Worm (Caenorhabditis elegans) whole organism, L4 larva: ENCODE data around the gene fbxb-118.

Experiments
- D1046.2 ChIP-seq: fragments of 200-800 bp; sonication (Bioruptor generic); IDR thresholded peaks from 2 replicates; pipeline ENCODE4 v1.3.6; 2022; ENCODE audit warnings: missing genetic modification characterization, missing compliant biosample characterization
- F44E2.7 ChIP-seq: fragments of 200-800 bp; sonication (Bioruptor generic); IDR thresholded peaks from 2 replicates; pipeline ENCODE4 v2.1.2; 2022; ENCODE audit warnings: missing genetic modification characterization, missing compliant biosample characterization
- Y48G9A.11 ChIP-seq: fragments of 200-800 bp; sonication (Bioruptor generic); IDR thresholded peaks from 2 replicates; pipeline ENCODE4 v1.3.6; 2022; ENCODE audit warnings: missing genetic modification reagents, missing genetic modification characterization, missing compliant biosample characterization
- Y5F2A.4 ChIP-seq: fragments of 200-800 bp; sonication (Bioruptor generic); optimal IDR thresholded peaks from 2 replicates; lab custom pipeline; 2018; ENCODE audit warnings: mild to moderate bottlenecking, missing genetic modification characterization, missing compliant biosample characterization
- Y75B8A.6 ChIP-seq: fragments of 200-800 bp; sonication (Bioruptor generic); IDR thresholded peaks from 2 replicates; pipeline ENCODE4 v1.3.6; 2022; ENCODE audit warnings: missing genetic modification reagents, missing genetic modification characterization, missing compliant biosample characterization
- aha-1 ChIP-seq: fragments of 150-350 bp; peaks from one replicate; lab custom pipeline; 2014; ENCODE audit warnings: missing biosample characterization, missing genetic modification characterization
- ceh-32 ChIP-seq: sonication (generic microtip); optimal IDR thresholded peaks from 2 replicates; lab custom pipeline; 2016; ENCODE audit warnings: mild to moderate bottlenecking, missing genetic modification characterization, missing compliant biosample characterization; ENCODE audit not compliant: poor library complexity
- cey-2 ChIP-seq: sonication (generic microtip); optimal IDR thresholded peaks from 3 replicates; lab custom pipeline; 2017; ENCODE audit warnings: missing genetic modification characterization, mild to moderate bottlenecking, missing compliant biosample characterization, antibody characterized with exemption, borderline replicate concordance; ENCODE audit not compliant: insufficient read depth
- ctbp-1 ChIP-seq: fragments of 200-800 bp; sonication (Bioruptor generic); IDR thresholded peaks from 2 replicates; pipeline ENCODE4 v1.3.6; 2022; ENCODE audit warnings: missing genetic modification reagents, missing genetic modification characterization, missing compliant biosample characterization
- daf-19 ChIP-seq: fragments of 200-800 bp; sonication (Bioruptor generic); conservative IDR thresholded peaks from 2 replicates; pipeline ENCODE4 v1.3.6; 2022; ENCODE audit warnings: missing genetic modification characterization, missing compliant biosample characterization
- dmd-6 ChIP-seq: fragments of 200-800 bp; sonication (Bioruptor generic); IDR thresholded peaks from 2 replicates; pipeline ENCODE4 v1.3.6; 2022; ENCODE audit warnings: missing genetic modification reagents, missing genetic modification characterization, missing compliant biosample characterization
- dpl-1 ChIP-seq: fragments of 150-350 bp; optimal IDR thresholded peaks from 2 replicates; lab custom pipeline; 2014; ENCODE audit warnings: missing biosample characterization, missing genetic modification reagents, missing genetic modification characterization
- fkh-10 ChIP-seq: fragments of 150-350 bp; optimal IDR thresholded peaks from 2 replicates; lab custom pipeline; 2014; ENCODE audit warnings: missing biosample characterization, missing genetic modification reagents, missing genetic modification characterization
- fos-1 ChIP-seq: fragments of 150-350 bp; optimal IDR thresholded peaks from 2 replicates; lab custom pipeline; 2014; ENCODE audit warnings: missing biosample characterization, missing genetic modification characterization
- gei-8 ChIP-seq: fragments of 200-800 bp; sonication (Bioruptor generic); optimal IDR thresholded peaks from 2 replicates; lab custom pipeline; 2018; ENCODE audit warnings: mild to moderate bottlenecking, missing genetic modification characterization, missing compliant biosample characterization
- hlh-30 ChIP-seq: sonication (generic microtip); optimal IDR thresholded peaks from 2 replicates; lab custom pipeline; 2017; ENCODE audit warnings: antibody characterized with exemption, mild to moderate bottlenecking, missing genetic modification characterization, missing compliant biosample characterization; ENCODE audit not compliant: insufficient read depth
- hmg-1.1 ChIP-seq: fragments of 200-800 bp; sonication (Bioruptor generic); IDR thresholded peaks from 2 replicates; pipeline ENCODE4 v1.3.6; 2022; ENCODE audit warnings: missing genetic modification reagents, missing genetic modification characterization, missing compliant biosample characterization
- lin-13 ChIP-seq: fragments of 150-350 bp; optimal IDR thresholded peaks from 2 replicates; lab custom pipeline; 2014; ENCODE audit warnings: missing biosample characterization, missing genetic modification reagents, missing genetic modification characterization
- lin-39 ChIP-seq: fragments of 150-350 bp; optimal IDR thresholded peaks from 2 replicates; lab custom pipeline; 2014; ENCODE audit warnings: missing biosample characterization, missing genetic modification reagents, missing genetic modification characterization
- lsy-2 ChIP-seq, 2 experiments: fragments of 150-350 bp in 1 of 2; sonication (generic microtip) in 1 of 2; optimal IDR thresholded peaks; 2 replicates each; lab custom pipeline; 2014 to 2017; ENCODE audit warnings: missing biosample characterization in 2 of 2, missing genetic modification characterization in 2 of 2
- mes-2 ChIP-seq: sonication (generic microtip); optimal IDR thresholded peaks from 2 replicates; lab custom pipeline; 2016; ENCODE audit warnings: missing genotype, mild to moderate bottlenecking, missing genetic modification characterization, missing compliant biosample characterization; ENCODE audit not compliant: poor library complexity, severe bottlenecking
- mxl-2 ChIP-seq: fragments of 200-800 bp; sonication (Bioruptor generic); conservative IDR thresholded peaks from 2 replicates; pipeline ENCODE4 v1.3.6; 2022; ENCODE audit warnings: missing genetic modification reagents, missing genetic modification characterization, missing compliant biosample characterization
- mxl-3 ChIP-seq: fragments of 200-800 bp; sonication (Bioruptor generic); optimal IDR thresholded peaks from 2 replicates; lab custom pipeline; 2018; ENCODE audit warnings: mild to moderate bottlenecking, missing genetic modification characterization, missing compliant biosample characterization
- nhr-10 ChIP-seq: fragments of 150-350 bp; optimal IDR thresholded peaks from 2 replicates; lab custom pipeline; 2014; ENCODE audit warnings: missing biosample characterization, missing genetic modification characterization
- nhr-11 ChIP-seq: fragments of 150-350 bp; optimal IDR thresholded peaks from 2 replicates; lab custom pipeline; 2014; ENCODE audit warnings: missing biosample characterization, missing genetic modification characterization
- nhr-28 ChIP-seq: fragments of 150-350 bp; optimal IDR thresholded peaks from 2 replicates; lab custom pipeline; 2014; ENCODE audit warnings: missing biosample characterization, missing genetic modification characterization
- nhr-48 ChIP-seq: sonication (generic microtip); optimal IDR thresholded peaks from 2 replicates; lab custom pipeline; 2016; ENCODE audit warnings: mild to moderate bottlenecking, missing genetic modification characterization, missing compliant biosample characterization
- nhr-6 ChIP-seq: fragments of 150-350 bp; optimal IDR thresholded peaks from 2 replicates; lab custom pipeline; 2014; ENCODE audit warnings: missing biosample characterization, missing genetic modification characterization
- nhr-76 ChIP-seq: fragments of 150-350 bp; optimal IDR thresholded peaks from 2 replicates; lab custom pipeline; 2014; ENCODE audit warnings: missing biosample characterization, missing genetic modification characterization
- nhr-77 ChIP-seq: fragments of 150-350 bp; optimal IDR thresholded peaks from 2 replicates; lab custom pipeline; 2014; ENCODE audit warnings: missing biosample characterization, missing genetic modification characterization
- pha-4 ChIP-seq, 2 experiments: fragments of 150-350 bp in 1 of 2; fragments of 200-800 bp in 1 of 2; sonication (Bioruptor generic) in 1 of 2; IDR thresholded peaks in 1 of 2; optimal IDR thresholded peaks in 1 of 2; 2 replicates each; pipeline versions ENCODE4 v1.3.6 to Lab custom; 2014 to 2022; ENCODE audit warnings: missing genetic modification characterization in 2 of 2, missing genetic modification reagents in 2 of 2, missing biosample characterization in 1 of 2, missing compliant biosample characterization in 1 of 2
- pqm-1 ChIP-seq: sonication (generic microtip); optimal IDR thresholded peaks from 2 replicates; lab custom pipeline; 2017; ENCODE audit warnings: missing biosample characterization, missing genetic modification characterization
- set-16 ChIP-seq: fragments of 200-800 bp; sonication (Bioruptor generic); IDR thresholded peaks from 2 replicates; pipeline ENCODE4 v1.3.6; 2022; ENCODE audit warnings: missing genetic modification reagents, missing genetic modification characterization, missing compliant biosample characterization
- spr-3 ChIP-seq: fragments of 200-800 bp; sonication (Bioruptor generic); optimal IDR thresholded peaks from 2 replicates; lab custom pipeline; 2018; ENCODE audit warnings: mild to moderate bottlenecking, missing genetic modification characterization, missing compliant biosample characterization
- tag-97 ChIP-seq: fragments of 200-800 bp; sonication (Bioruptor generic); IDR thresholded peaks from 2 replicates; pipeline ENCODE4 v1.3.6; 2022; ENCODE audit warnings: missing genetic modification characterization, missing compliant biosample characterization
- zip-2 ChIP-seq: fragments of 150-350 bp; optimal IDR thresholded peaks from 2 replicates; lab custom pipeline; 2014; ENCODE audit warnings: missing biosample characterization, missing genetic modification characterization
- ztf-7 ChIP-seq: fragments of 150-350 bp; optimal IDR thresholded peaks from 2 replicates; lab custom pipeline; 2014; ENCODE audit warnings: missing biosample characterization, missing genetic modification characterization

The fbxb-118 gene

DNA sequence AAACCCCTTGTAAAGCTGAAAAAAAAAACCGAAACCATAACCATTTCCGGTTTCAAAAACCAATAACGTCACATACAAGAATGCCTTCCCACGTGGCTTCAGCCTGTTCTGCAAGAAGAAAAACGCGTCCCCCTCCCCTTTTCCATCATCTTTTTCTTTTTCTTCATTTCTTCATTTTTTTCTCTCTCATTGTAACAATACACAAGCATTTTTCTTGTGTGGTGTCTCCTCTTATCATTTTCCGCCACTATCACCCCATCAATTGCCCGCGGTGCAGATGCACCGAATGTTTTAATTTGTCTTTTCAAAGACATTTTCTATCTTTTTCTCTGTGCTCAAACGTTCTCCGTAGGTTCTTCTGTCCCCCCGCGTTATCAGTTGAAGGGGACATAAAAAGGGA, 25.3 kb upstream of the fbxb-118 start (continued):
- TF ChIP-seq cey-2 (tag; lab: Kevin White, UChicago) (peak; percentile 82), daf-19 (GFP tag; lab: Robert Waterston, UW) (no peak), pqm-1 (tag; lab: Kevin White, UChicago) (peak; percentile 95), fos-1 (tag; lab: Kevin White, UChicago) (no peak), mes-2 (tag; lab: Kevin White, UChicago) (peak; percentile 41), lsy-2 (tag; optimal IDR thresholded peaks at IDR 0.05; lab: Kevin White, UChicago) (peak in 1 of 2 experiments; percentile 67), hmg-1.1 (GFP tag; lab: Robert Waterston, UW) (peak; percentile 24; the same call in 1 of the 2 replicates), gei-8 (GFP tag; lab: Kevin White, UChicago) (peak; percentile 89), dpl-1 (GFP tag; lab: Kevin White, UChicago) (peak; percentile 35), Y75B8A.6 (no peak), nhr-10 (peak; percentile 91), nhr-48 (tag; lab: Kevin White, UChicago) (peak; percentile 99), dmd-6 (GFP tag; lab: Robert Waterston, UW) (peak; percentile 99), nhr-76 (tag; lab: Kevin White, UChicago) (peak; percentile 80), nhr-11 (peak; percentile 58), ceh-32 (tag; lab: Kevin White, UChicago) (no peak), aha-1 (tag; lab: Kevin White, UChicago) (peak; percentile 85), lin-13 (peak; percentile 37)

DNA sequence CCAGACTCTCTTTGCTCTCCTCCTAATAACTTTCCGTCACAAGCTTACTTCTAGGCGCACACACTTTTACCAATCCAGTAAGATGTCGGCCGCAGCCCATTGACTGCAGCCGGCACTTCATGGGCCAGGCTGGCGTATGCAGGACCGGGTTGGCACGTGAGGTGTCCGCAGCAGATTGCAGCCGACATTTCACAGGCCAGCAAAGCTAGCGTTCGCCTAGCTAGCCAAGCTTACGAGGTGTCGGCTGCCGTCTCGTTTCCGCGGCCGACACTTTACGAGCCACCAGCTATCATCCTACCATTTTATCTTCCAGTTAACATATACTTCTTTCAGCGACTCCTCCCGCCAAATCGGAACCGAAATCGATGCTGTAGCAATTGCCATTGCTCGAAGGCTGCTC, 21.7 kb upstream of the fbxb-118 start:
- TF ChIP-seq zip-2 (tag; lab: Kevin White, UChicago) = no peak
- no peak for TF ChIP-seq tag-97
- no peak for TF ChIP-seq lin-13
- TF ChIP-seq mxl-3 = no peak
- TF ChIP-seq D1046.2 (GFP tag; lab: Robert Waterston, UW) = no peak
- peak; percentile 76 for TF ChIP-seq set-16
- TF ChIP-seq ztf-7 (tag; lab: Kevin White, UChicago) = no peak
- TF ChIP-seq nhr-6 (tag; lab: Kevin White, UChicago) = no peak
- TF ChIP-seq, all 104 proteins: peak for 1

DNA sequence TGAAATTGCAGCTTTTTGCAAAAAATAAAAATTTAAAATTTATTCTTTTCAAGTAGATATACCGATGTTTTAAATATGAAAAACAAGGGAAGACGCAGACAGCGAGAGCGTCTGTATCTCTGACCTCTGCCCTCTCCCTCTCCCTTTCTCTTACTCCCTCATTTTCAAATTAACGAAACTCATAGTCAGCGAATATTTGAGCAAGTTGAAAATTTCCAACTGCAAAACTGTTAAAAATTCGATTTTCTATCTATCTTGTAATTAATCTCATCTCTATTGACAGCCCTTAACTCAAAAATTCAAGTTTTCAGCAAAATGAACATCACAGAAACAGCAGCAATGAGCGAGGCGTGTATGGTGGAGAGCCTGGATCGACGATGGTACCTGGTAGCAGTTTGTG, 18.9 kb upstream of the fbxb-118 start, which contains the start of gene R11F4.2:
R11F4.2 (plus strand) TSS at position 301 of the 400 bp plus-strand sequence.
- no peak for TF ChIP-seq nhr-76 (tag; lab: Kevin White, UChicago)
- no peak for TF ChIP-seq mxl-2 (GFP tag; lab: Robert Waterston, UW)
- TF ChIP-seq mxl-3 = no peak
- TF ChIP-seq Y48G9A.11 (GFP tag; lab: Robert Waterston, UW) = no peak
- TF ChIP-seq nhr-77 (tag; lab: Kevin White, UChicago) = no peak
- no peak for TF ChIP-seq pha-4 (GFP tag; IDR thresholded peaks at IDR 0.05; lab: Robert Waterston, UW)
- TF ChIP-seq pha-4 (tag; optimal IDR thresholded peaks at IDR 0.05; lab: Kevin White, UChicago) = no peak
- TF ChIP-seq pqm-1 (tag; lab: Kevin White, UChicago) = no peak
- no peak for TF ChIP-seq F44E2.7 (GFP tag; lab: Robert Waterston, UW)
- TF ChIP-seq lsy-2 (tag; optimal IDR thresholded peaks at IDR 0.05; lab: Kevin White, UChicago) = no peak
- TF ChIP-seq spr-3 (GFP tag; lab: Kevin White, UChicago) = no peak
- TF ChIP-seq ctbp-1 (GFP tag; lab: Robert Waterston, UW) = no peak
- TF ChIP-seq fkh-10 (GFP tag; lab: Kevin White, UChicago) = no peak
- TF ChIP-seq lin-39 (tag; lab: Kevin White, UChicago) = no peak
- TF ChIP-seq hlh-30 = no peak
- no peak for TF ChIP-seq nhr-28 (tag; lab: Kevin White, UChicago)
- TF ChIP-seq Y5F2A.4 (GFP tag; lab: Kevin White, UChicago) = no peak
- no peak for TF ChIP-seq dmd-6 (GFP tag; lab: Robert Waterston, UW)
